Fruit fly (Drosophila melanogaster): ENCODE data around the gene Sema1a.
A peak's percentile ranks its signal among the peaks of the same experiment; 100 is the strongest.

Sema1a gene

DNA sequence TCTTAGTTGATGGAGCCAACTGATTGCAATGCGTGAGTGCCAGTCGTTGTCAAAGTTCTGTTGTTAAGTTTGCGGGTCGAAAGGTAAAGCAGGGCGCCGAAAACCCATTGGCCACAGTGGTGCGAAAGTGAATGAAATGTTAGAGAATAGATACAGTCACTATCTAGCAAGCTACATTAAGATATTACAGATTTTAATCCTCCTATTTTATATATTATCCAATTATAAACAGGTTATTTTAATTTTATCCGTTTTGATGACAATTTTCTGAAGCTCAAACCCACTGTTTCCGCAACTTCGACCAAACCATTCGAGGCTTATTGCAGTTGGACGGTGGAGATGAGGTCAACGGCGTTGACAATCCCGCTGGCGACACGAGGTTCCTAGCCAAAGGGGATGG is 10.5 kb downstream of the Sema1a start (continued):
- TF ChIP-seq Neu2 (GFP tag; optimal IDR thresholded peaks at IDR 0.05; ENCODE audit: borderline replicate concordance) (no peak), gcm (GFP tag; optimal IDR thresholded peaks at IDR 0.05) (no peak), CG13624 (GFP tag; optimal IDR thresholded peaks at IDR 0.05) (no peak), chinmo (GFP tag; IDR thresholded peaks at IDR 0.05; ENCODE audit: partially characterized antibody) (no peak), Meics (GFP tag; optimal IDR thresholded peaks at IDR 0.05) (no peak), CG8290 (GFP tag; optimal IDR thresholded peaks at IDR 0.05) (no peak), CG8290 (tag; optimal IDR thresholded peaks at IDR 0.05) (peak in 1 of 2 experiments; percentile 18), dpn (GFP tag; optimal IDR thresholded peaks at IDR 0.05) (peak in 1 of 2 experiments; percentile 20), CG10462 (GFP tag; optimal IDR thresholded peaks at IDR 0.05) (no peak), CG10147 (GFP tag; optimal IDR thresholded peaks at IDR 0.05) (no peak), crol (GFP tag; IDR thresholded peaks at IDR 0.05) (no peak), dan (GFP tag; IDR thresholded peaks at IDR 0.05) (no peak), onecut (GFP tag; IDR thresholded peaks at IDR 0.05) (no peak), lola (GFP tag; optimal IDR thresholded peaks at IDR 0.05) (peak in 1 of 3 experiments; percentile 42), CG2202 (tag; optimal IDR thresholded peaks at IDR 0.05) (no peak), pita (GFP tag; optimal IDR thresholded peaks at IDR 0.05) (no peak), CG5245 (GFP tag; optimal IDR thresholded peaks at IDR 0.05) (no peak), CG15601 (tag; optimal IDR thresholded peaks at IDR 0.05) (no peak), CG12769 (tag; optimal IDR thresholded peaks at IDR 0.05) (peak; percentile 9), Hmx (GFP tag; optimal IDR thresholded peaks at IDR 0.05) (no peak), shn (GFP tag; optimal IDR thresholded peaks at IDR 0.05) (no peak), CG16815 (GFP tag; optimal IDR thresholded peaks at IDR 0.05) (peak; percentile 6), cg (GFP tag; optimal IDR thresholded peaks at IDR 0.05) (no peak), nom (GFP tag; optimal IDR thresholded peaks at IDR 0.05) (no peak), CG18619 (GFP tag; optimal IDR thresholded peaks at IDR 0.05) (no peak), Max (GFP tag; optimal IDR thresholded peaks at IDR 0.05) (peak; percentile 24), CG1792 (GFP tag; optimal IDR thresholded peaks at IDR 0.05) (no peak), repo (GFP tag; optimal IDR thresholded peaks at IDR 0.05) (no peak), chif (GFP tag; optimal IDR thresholded peaks at IDR 0.05) (no peak), CG1024 (GFP tag; IDR thresholded peaks at IDR 0.05) (peak; percentile 39; the same call in 1 of the 2 replicates), CG11696 (GFP tag; IDR thresholded peaks at IDR 0.05) (no peak), chn (GFP tag; optimal IDR thresholded peaks at IDR 0.05) (no peak), HLH54F (GFP tag; optimal IDR thresholded peaks at IDR 0.05) (no peak), zen (tag; optimal IDR thresholded peaks at IDR 0.05) (no peak), fd3F (GFP tag; optimal IDR thresholded peaks at IDR 0.05) (no peak), Aef1 (GFP tag; IDR thresholded peaks at IDR 0.05) (no peak), CG16813 (GFP tag; IDR thresholded peaks at IDR 0.05; ENCODE audit: partially characterized antibody) (no peak), CG17186 (GFP tag; optimal IDR thresholded peaks at IDR 0.05) (no peak), CG42726 (GFP tag; IDR thresholded peaks at IDR 0.05; ENCODE audit: partially characterized antibody) (no peak), phol (tag; optimal IDR thresholded peaks at IDR 0.05) (peak; percentile 58), CG17912 (GFP tag; optimal IDR thresholded peaks at IDR 0.05) (no peak), CG10979 (tag; optimal IDR thresholded peaks at IDR 0.05) (peak; percentile 66), Hr51 (GFP tag; optimal IDR thresholded peaks at IDR 0.05) (peak in 1 of 2 experiments; percentile 37), lbe (GFP tag; optimal IDR thresholded peaks at IDR 0.05) (no peak), bcd (GFP tag; optimal IDR thresholded peaks at IDR 0.05) (no peak)

Measured in whole organism, embryonic.